Fruit fly (Drosophila melanogaster): ENCODE results near the gene Gba1b.
A peak's percentile ranks its signal among the peaks of the same experiment; 100 is the strongest.

Gba1b gene

dm6 chr3R:23722680-23723372, 18.2 kb downstream of the Gba1b start, which contains the start of gene CG10365 (continued):
- peak; percentile 73 for TF ChIP-seq caup (GFP tag; optimal IDR thresholded peaks at IDR 0.05; ENCODE audit: severe bottlenecking)
- no peak for TF ChIP-seq Ets97D (GFP tag; optimal IDR thresholded peaks at IDR 0.05)
- TF ChIP-seq otp (GFP tag; IDR thresholded peaks at IDR 0.05) = 0 out of 3 replicates have a peak, but pooled peaks have one; percentile 19
- TF ChIP-seq toy (GFP tag; IDR thresholded peaks at IDR 0.05) = no peak
- no peak for TF ChIP-seq tll (GFP tag; optimal IDR thresholded peaks at IDR 0.05)
- TF ChIP-seq CG34376 (GFP tag; optimal IDR thresholded peaks at IDR 0.05) = peak; percentile 22
- no peak for TF ChIP-seq Tbp (GFP tag; optimal IDR thresholded peaks at IDR 0.05)
- TF ChIP-seq tio (GFP tag; optimal IDR thresholded peaks at IDR 0.05) = peak; percentile 59
- peak; percentile 60 for TF ChIP-seq CG1024 (GFP tag; IDR thresholded peaks at IDR 0.05)
- TF ChIP-seq Eip74EF (GFP tag; optimal IDR thresholded peaks at IDR 0.05) = peak in 1 of 2 experiments; percentile 93
- TF ChIP-seq lbe (GFP tag; optimal IDR thresholded peaks at IDR 0.05) = peak; percentile 3
- no peak for TF ChIP-seq CG4707 (GFP tag; optimal IDR thresholded peaks at IDR 0.05)
- no peak for TF ChIP-seq Max (GFP tag; optimal IDR thresholded peaks at IDR 0.05)
- TF ChIP-seq cwo (GFP tag; optimal IDR thresholded peaks at IDR 0.05) = peak; percentile 90
- peak; percentile 56 for TF ChIP-seq CG18764 (GFP tag; optimal IDR thresholded peaks at IDR 0.05)
- TF ChIP-seq D19B (GFP tag; optimal IDR thresholded peaks at IDR 0.05) = peak; percentile 61
- peak; percentile 81 for TF ChIP-seq az2 (GFP tag; optimal IDR thresholded peaks at IDR 0.05)
- TF ChIP-seq trem (tag; optimal IDR thresholded peaks at IDR 0.05) = peak; percentile 45
- no peak for TF ChIP-seq CG7745 (tag; optimal IDR thresholded peaks at IDR 0.05)
- no peak for TF ChIP-seq Dll (GFP tag; IDR thresholded peaks at IDR 0.05; ENCODE audit: partially characterized antibody)
- TF ChIP-seq CG3163 (GFP tag; optimal IDR thresholded peaks at IDR 0.05) = no peak
- no peak for TF ChIP-seq maf-S (GFP tag; optimal IDR thresholded peaks at IDR 0.05)
- TF ChIP-seq CTCF (GFP tag; optimal IDR thresholded peaks at IDR 0.05) = no peak
- TF ChIP-seq CG15696 (tag; optimal IDR thresholded peaks at IDR 0.05) = peak; percentile 40
- no peak for TF ChIP-seq Myb (GFP tag; optimal IDR thresholded peaks at IDR 0.05)
- TF ChIP-seq CG5953 (GFP tag; IDR thresholded peaks at IDR 0.05) = peak; percentile 63; the same call in 1 of the 2 replicates
- peak in 1 of 2 experiments; percentile 96 for TF ChIP-seq Pdp1 (GFP tag; optimal IDR thresholded peaks at IDR 0.05)
- TF ChIP-seq p53 (GFP tag; optimal IDR thresholded peaks at IDR 0.05) = no peak
- no peak for TF ChIP-seq pho (GFP tag; optimal IDR thresholded peaks at IDR 0.05)
- TF ChIP-seq sim (GFP tag; IDR thresholded peaks at IDR 0.05) = peak; percentile 64; the same call in 1 of the 2 replicates
- TF ChIP-seq ems (GFP tag; optimal IDR thresholded peaks at IDR 0.05) = no peak
- no peak for TF ChIP-seq btn (GFP tag; optimal IDR thresholded peaks at IDR 0.05)
- TF ChIP-seq ab (GFP tag; optimal IDR thresholded peaks at IDR 0.05) = no peak
- TF ChIP-seq CG15011 (GFP tag; optimal IDR thresholded peaks at IDR 0.05) = peak; percentile 87
- TF ChIP-seq CG6654 (GFP tag; optimal IDR thresholded peaks at IDR 0.05) = peak; percentile 5
- peak; percentile 67; the same call in 1 of the 2 replicates for TF ChIP-seq bowl (GFP tag; IDR thresholded peaks at IDR 0.05)
- TF ChIP-seq HLH54F (GFP tag; optimal IDR thresholded peaks at IDR 0.05) = no peak
- peak; percentile 59 for TF ChIP-seq dimm (GFP tag; IDR thresholded peaks at IDR 0.05)
- TF ChIP-seq CG3838 (GFP tag; optimal IDR thresholded peaks at IDR 0.05) = peak; percentile 6
- TF ChIP-seq schlank (tag; optimal IDR thresholded peaks at IDR 0.05) = no peak
- TF ChIP-seq Hr78 (GFP tag; optimal IDR thresholded peaks at IDR 0.05) = peak in 1 of 2 experiments; percentile 33
- TF ChIP-seq bcd (GFP tag; optimal IDR thresholded peaks at IDR 0.05) = peak; percentile 80
- TF ChIP-seq Doc3 (GFP tag; IDR thresholded peaks at IDR 0.05; ENCODE audit: partially characterized antibody) = no peak
- peak; percentile 84 for TF ChIP-seq CG17385 (GFP tag; optimal IDR thresholded peaks at IDR 0.05)
- peak; percentile 75 for TF ChIP-seq CG1233 (GFP tag; optimal IDR thresholded peaks at IDR 0.05)
- TF ChIP-seq org-1 (GFP tag; optimal IDR thresholded peaks at IDR 0.05) = peak; percentile 72
- no peak for TF ChIP-seq CG17802 (tag; optimal IDR thresholded peaks at IDR 0.05)
- peak; percentile 80 for TF ChIP-seq HmgZ (tag; optimal IDR thresholded peaks at IDR 0.05)
- TF ChIP-seq CG10267 (tag; optimal IDR thresholded peaks at IDR 0.05) = peak; percentile 84
